Fruit fly (Drosophila melanogaster): ENCODE measurements around the gene CG42450.
A peak's percentile ranks its signal among the peaks of the same experiment; 100 is the strongest.

Gene CG42450

dm6 chrX:18774818-18775343, 38.2 kb upstream of the CG42450 start, which contains the start of gene CG6891 (continued):
- no peak for TF ChIP-seq CG14050 (GFP tag; IDR thresholded peaks at IDR 0.05)
- no peak for TF ChIP-seq CG4820 (GFP tag; optimal IDR thresholded peaks at IDR 0.05)
- no peak for TF ChIP-seq wdn (GFP tag; IDR thresholded peaks at IDR 0.05)
- no peak for TF ChIP-seq Bteb2 (GFP tag; optimal IDR thresholded peaks at IDR 0.05)
- TF ChIP-seq CG2120 (GFP tag; optimal IDR thresholded peaks at IDR 0.05), result peak; percentile 17
- no peak for TF ChIP-seq Dll (GFP tag; IDR thresholded peaks at IDR 0.05; ENCODE audit: partially characterized antibody)
- TF ChIP-seq CG3995 (GFP tag; optimal IDR thresholded peaks at IDR 0.05), result no peak
- no peak for TF ChIP-seq cg (GFP tag; optimal IDR thresholded peaks at IDR 0.05)
- peak; percentile 26; the same call in 1 of the 2 replicates for TF ChIP-seq ato (GFP tag; IDR thresholded peaks at IDR 0.05; ENCODE audit: partially characterized antibody)
- TF ChIP-seq CG4404 (GFP tag; IDR thresholded peaks at IDR 0.05), result no peak
- TF ChIP-seq crol (GFP tag; IDR thresholded peaks at IDR 0.05), result peak; percentile 50
- TF ChIP-seq disco-r (GFP tag; optimal IDR thresholded peaks at IDR 0.05), result peak; percentile 15
- TF ChIP-seq pan (optimal IDR thresholded peaks at IDR 0.05), result no peak
- peak in 1 of 2 experiments; percentile 13 for TF ChIP-seq pan (GFP tag; optimal IDR thresholded peaks at IDR 0.05 in 1 of 2, IDR thresholded peaks at IDR 0.05 in 1 of 2)
- TF ChIP-seq CG2875 (GFP tag; optimal IDR thresholded peaks at IDR 0.05), result peak; percentile 10
- no peak for TF ChIP-seq CG3281 (GFP tag; optimal IDR thresholded peaks at IDR 0.05)
- TF ChIP-seq Hr51 (GFP tag; optimal IDR thresholded peaks at IDR 0.05), result peak in 1 of 2 experiments; percentile 10
- 0 out of 3 replicates have a peak, but pooled peaks have one; percentile 25 for TF ChIP-seq CG11456 (GFP tag; IDR thresholded peaks at IDR 0.05)
- TF ChIP-seq Dfd (GFP tag; optimal IDR thresholded peaks at IDR 0.05), result no peak
- no peak for TF ChIP-seq sqz (GFP tag; optimal IDR thresholded peaks at IDR 0.05)
- TF ChIP-seq gcm (GFP tag; optimal IDR thresholded peaks at IDR 0.05), result peak; percentile 6
- no peak for TF ChIP-seq CG17612 (GFP tag; IDR thresholded peaks at IDR 0.05)
- no peak for TF ChIP-seq fu2 (GFP tag; optimal IDR thresholded peaks at IDR 0.05)
- no peak for TF ChIP-seq CG33213 (GFP tag; optimal IDR thresholded peaks at IDR 0.05)
- TF ChIP-seq HmgZ (tag; optimal IDR thresholded peaks at IDR 0.05), result peak; percentile 5
- TF ChIP-seq pzg (GFP tag; optimal IDR thresholded peaks at IDR 0.05), result no peak
- TF ChIP-seq vnd (GFP tag; IDR thresholded peaks at IDR 0.05; ENCODE audit: partially characterized antibody), result no peak
- TF ChIP-seq CG2889 (GFP tag; IDR thresholded peaks at IDR 0.05), result no peak
- no peak for TF ChIP-seq CG32772 (GFP tag; IDR thresholded peaks at IDR 0.05)
- TF ChIP-seq CG18764 (GFP tag; optimal IDR thresholded peaks at IDR 0.05), result no peak
- TF ChIP-seq Ets65A (GFP tag), result peak; percentile 71
- TF ChIP-seq CG31365 (tag; optimal IDR thresholded peaks at IDR 0.05), result no peak
- TF ChIP-seq onecut (GFP tag; IDR thresholded peaks at IDR 0.05), result 0 out of 2 replicates have a peak, but pooled peaks have one; percentile 27
- TF ChIP-seq bcd (GFP tag; optimal IDR thresholded peaks at IDR 0.05), result no peak
- peak in 1 of 2 experiments; percentile 17 for TF ChIP-seq crp (GFP tag; optimal IDR thresholded peaks at IDR 0.05)

- TF ChIP-seq CG10959 (GFP tag; IDR thresholded peaks at IDR 0.05), result no peak
- TF ChIP-seq CG18599 (GFP tag; optimal IDR thresholded peaks at IDR 0.05), result no peak
- TF ChIP-seq sc (optimal IDR thresholded peaks at IDR 0.05), result no peak
- TF ChIP-seq sc (GFP tag; optimal IDR thresholded peaks at IDR 0.05), result peak; percentile 63
- TF ChIP-seq Hr51 (GFP tag; optimal IDR thresholded peaks at IDR 0.05), result peak in 1 of 2 experiments; percentile 60
- TF ChIP-seq CG4854 (GFP tag; optimal IDR thresholded peaks at IDR 0.05), result no peak
- TF ChIP-seq Dip3 (GFP tag; optimal IDR thresholded peaks at IDR 0.05), result no peak
- TF ChIP-seq Six4 (GFP tag; optimal IDR thresholded peaks at IDR 0.05), result peak; percentile 36
- no peak for TF ChIP-seq CG15514 (GFP tag; optimal IDR thresholded peaks at IDR 0.05)
- no peak for TF ChIP-seq Bgb (GFP tag; IDR thresholded peaks at IDR 0.05; ENCODE audit: partially characterized antibody)
- no peak for TF ChIP-seq Elba2 (GFP tag; optimal IDR thresholded peaks at IDR 0.05)
- TF ChIP-seq Abd-B (GFP tag; optimal IDR thresholded peaks at IDR 0.05), result peak; percentile 54
- TF ChIP-seq CG14965 (GFP tag; optimal IDR thresholded peaks at IDR 0.05; ENCODE audit: borderline replicate concordance), result no peak
- TF ChIP-seq CG5953 (GFP tag; IDR thresholded peaks at IDR 0.05), result no peak
- no peak for TF ChIP-seq E2f1 (GFP tag; IDR thresholded peaks at IDR 0.05)
- no peak for TF ChIP-seq br (optimal IDR thresholded peaks at IDR 0.05)
- no peak for TF ChIP-seq CG6791 (GFP tag; IDR thresholded peaks at IDR 0.05; ENCODE audit: partially characterized antibody)
Observed at dm6 chrX:18775839-18776538, 37.1 kb upstream of the CG42450 start.
